Fruit fly (Drosophila melanogaster) whole organism, embryonic: Measurements from ENCODE around the gene Cep164.

ENCODE experiments used
- B-H1 ChIP-seq: fragments of 200-800 bp; sonication (Bioruptor generic); IDR thresholded peaks from 3 replicates; pipeline ENCODE4 v1.3.6; 2022; ENCODE audit warnings: missing biosample characterization, missing genetic modification characterization
- CG10147 ChIP-seq: fragments of 200-800 bp; sonication (Bioruptor generic); optimal IDR thresholded peaks from 2 replicates; lab custom pipeline; 2019; ENCODE audit warnings: missing biosample characterization, mild to moderate bottlenecking, missing genetic modification characterization, moderate library complexity
- CG10267 ChIP-seq: fragments of 200-800 bp; sonication (Bioruptor generic); optimal IDR thresholded peaks from 2 replicates; lab custom pipeline; 2018; ENCODE audit warnings: missing biosample characterization, mild to moderate bottlenecking, missing genetic modification characterization, moderate library complexity
- CG10431 ChIP-seq: fragments of 200-800 bp; sonication (Bioruptor generic); optimal IDR thresholded peaks from 3 replicates; lab custom pipeline; 2018; ENCODE audit warnings: missing biosample characterization, mild to moderate bottlenecking, missing genetic modification characterization
- CG10565 ChIP-seq: fragments of 200-800 bp; sonication (Bioruptor generic); optimal IDR thresholded peaks from 3 replicates; lab custom pipeline; 2016; ENCODE audit warnings: missing biosample characterization, mild to moderate bottlenecking, missing genetic modification characterization
- CG10979 ChIP-seq: fragments of 200-800 bp; sonication (Bioruptor generic); optimal IDR thresholded peaks from 2 replicates; lab custom pipeline; 2018; ENCODE audit warnings: missing biosample characterization, mild to moderate bottlenecking, missing genetic modification characterization, moderate library complexity
- CG1233 ChIP-seq: fragments of 200-800 bp; sonication (Bioruptor generic); optimal IDR thresholded peaks from 4 replicates; lab custom pipeline; 2018; ENCODE audit warnings: missing biosample characterization, mild to moderate bottlenecking, missing genetic modification characterization
- CG12942 ChIP-seq: fragments of 200-800 bp; sonication (Bioruptor generic); optimal IDR thresholded peaks from 3 replicates; lab custom pipeline; 2016; ENCODE audit warnings: missing biosample characterization, missing genetic modification characterization
- CG13287 ChIP-seq: fragments of 200-800 bp; sonication (Bioruptor generic); IDR thresholded peaks from 2 replicates; pipeline ENCODE4 v1.3.6; 2022; ENCODE audit warnings: missing biosample characterization, missing genetic modification characterization; ENCODE audit not compliant: partially characterized antibody
- CG14014 ChIP-seq: fragments of 200-800 bp; sonication (Bioruptor generic); IDR thresholded peaks from 2 replicates; pipeline ENCODE4 v1.3.6; 2022; ENCODE audit warnings: missing biosample characterization, missing genetic modification characterization
- CG14667 ChIP-seq: fragments of 200-800 bp; sonication (Bioruptor generic); IDR thresholded peaks from 2 replicates; pipeline ENCODE4 v1.3.6; 2022; ENCODE audit warnings: missing biosample characterization, missing genetic modification characterization
- CG14710 ChIP-seq: fragments of 200-800 bp; sonication (Bioruptor generic); optimal IDR thresholded peaks from 3 replicates; lab custom pipeline; 2019; ENCODE audit warnings: missing biosample characterization, mild to moderate bottlenecking, missing genetic modification characterization, moderate library complexity
- CG2116 ChIP-seq: fragments of 200-800 bp; sonication (Bioruptor generic); optimal IDR thresholded peaks from 3 replicates; lab custom pipeline; 2018; ENCODE audit warnings: missing biosample characterization, mild to moderate bottlenecking, missing genetic modification characterization
- CG2199 ChIP-seq: fragments of 200-800 bp; sonication (Bioruptor generic); IDR thresholded peaks from 3 replicates; pipeline ENCODE4 v1.3.6; 2022; ENCODE audit warnings: missing biosample characterization, missing genetic modification characterization
- CG2875 ChIP-seq: fragments of 200-800 bp; sonication (Bioruptor generic); optimal IDR thresholded peaks from 2 replicates; lab custom pipeline; 2017; ENCODE audit warnings: missing biosample characterization, mild to moderate bottlenecking, missing genetic modification characterization, missing genetic modification reagents
- CG31365 ChIP-seq: fragments of 200-800 bp; sonication (Bioruptor generic); optimal IDR thresholded peaks from 2 replicates; lab custom pipeline; 2018; ENCODE audit warnings: missing biosample characterization, mild to moderate bottlenecking, missing genetic modification characterization
- CG3163 ChIP-seq: fragments of 200-800 bp; sonication (Bioruptor generic); optimal IDR thresholded peaks from 3 replicates; lab custom pipeline; 2016; ENCODE audit warnings: missing biosample characterization, missing genetic modification characterization
- CG34376 ChIP-seq: fragments of 200-800 bp; sonication (Bioruptor generic); optimal IDR thresholded peaks from 2 replicates; lab custom pipeline; 2018; ENCODE audit warnings: missing biosample characterization, mild to moderate bottlenecking, missing genetic modification characterization
- CG7745 ChIP-seq: fragments of 200-800 bp; sonication (Bioruptor generic); optimal IDR thresholded peaks from 2 replicates; lab custom pipeline; 2018; ENCODE audit warnings: missing biosample characterization, mild to moderate bottlenecking, missing genetic modification characterization, moderate library complexity
- CkIIα-i1 ChIP-seq: fragments of 200-800 bp; sonication (Bioruptor generic); IDR thresholded peaks from 2 replicates; pipeline ENCODE4 v1.3.6; 2022; ENCODE audit warnings: missing biosample characterization, missing genetic modification characterization
- Deaf1 ChIP-seq: fragments of 200-800 bp; optimal IDR thresholded peaks from 3 replicates; lab custom pipeline; 2019; ENCODE audit warnings: missing biosample characterization, mild to moderate bottlenecking, missing genetic modification characterization, moderate library complexity
- Dfd ChIP-seq, 2 experiments: fragments of >200 bp; optimal IDR thresholded peaks; 2 replicates each; lab custom pipeline; 2017; ENCODE audit warnings: missing biosample characterization in 2 of 2, missing genetic modification characterization in 2 of 2
- Doc2 ChIP-seq: fragments of 200-800 bp; sonication (Bioruptor generic); IDR thresholded peaks from 2 replicates; pipeline ENCODE4 v1.3.6; 2022; ENCODE audit warnings: missing biosample characterization, missing genetic modification characterization
- Dp ChIP-seq: fragments of 200-800 bp; sonication (Bioruptor generic); optimal IDR thresholded peaks from 2 replicates; lab custom pipeline; 2018; ENCODE audit warnings: missing biosample characterization, mild to moderate bottlenecking, missing genetic modification characterization, moderate library complexity
- E2f1 ChIP-seq: fragments of 200-800 bp; sonication (Bioruptor generic); IDR thresholded peaks from 2 replicates; pipeline ENCODE4 v1.3.6; 2022; ENCODE audit warnings: missing biosample characterization, missing genetic modification characterization
- Eip74EF ChIP-seq, 2 experiments: fragments of 200-800 bp in 1 of 2; fragments of >200 bp in 1 of 2; sonication (Bioruptor generic) in 1 of 2; optimal IDR thresholded peaks; 2 replicates each; lab custom pipeline; 2017 to 2019; ENCODE audit warnings: missing biosample characterization in 2 of 2, missing genetic modification characterization in 2 of 2, mild to moderate bottlenecking in 1 of 2, moderate library complexity in 1 of 2
- Gug ChIP-seq: fragments of 200-800 bp; sonication (Bioruptor generic); IDR thresholded peaks from 4 replicates; pipeline ENCODE4 v1.3.6; 2022; ENCODE audit warnings: missing biosample characterization, missing genetic modification characterization
- HLH4C ChIP-seq: fragments of 200-800 bp; sonication (Bioruptor generic); IDR thresholded peaks from 3 replicates; pipeline ENCODE4 v1.3.6; 2022; ENCODE audit warnings: missing biosample characterization, missing genetic modification characterization; ENCODE audit not compliant: partially characterized antibody
- Hr78 ChIP-seq, 2 experiments: fragments of 200-800 bp in 1 of 2; fragments of >200 bp in 1 of 2; sonication (Bioruptor generic) in 1 of 2; optimal IDR thresholded peaks; 2 replicates each; lab custom pipeline; 2017 to 2019; ENCODE audit warnings: missing biosample characterization in 2 of 2, missing genetic modification characterization in 2 of 2, mild to moderate bottlenecking in 1 of 2, moderate library complexity in 1 of 2
- MESR4 ChIP-seq: fragments of 200-800 bp; sonication (Bioruptor generic); optimal IDR thresholded peaks from 2 replicates; lab custom pipeline; 2018; ENCODE audit warnings: missing biosample characterization, mild to moderate bottlenecking, missing genetic modification characterization, moderate library complexity
- NC2α ChIP-seq: fragments of 200-800 bp; sonication (Bioruptor generic); optimal IDR thresholded peaks from 2 replicates; lab custom pipeline; 2016; ENCODE audit warnings: missing biosample characterization, missing genetic modification characterization
- Optix ChIP-seq: fragments of 200-800 bp; sonication (Bioruptor generic); IDR thresholded peaks from 3 replicates; pipeline ENCODE4 v1.3.6; 2022; ENCODE audit warnings: missing biosample characterization, missing genetic modification characterization
- Usf ChIP-seq: fragments of 200-800 bp; sonication (Bioruptor generic); optimal IDR thresholded peaks from 2 replicates; lab custom pipeline; 2017; ENCODE audit warnings: missing genotype, missing biosample characterization, missing genetic modification characterization
- YL-1 ChIP-seq: fragments of 200-800 bp; sonication (Bioruptor generic); optimal IDR thresholded peaks from 3 replicates; lab custom pipeline; 2017; ENCODE audit warnings: missing biosample characterization, mild to moderate bottlenecking, missing genetic modification characterization
- ato ChIP-seq: fragments of 200-800 bp; sonication (Bioruptor generic); IDR thresholded peaks from 2 replicates; pipeline ENCODE4 v1.3.6; 2022; ENCODE audit warnings: missing biosample characterization, missing genetic modification characterization; ENCODE audit not compliant: partially characterized antibody
- bab2 ChIP-seq: fragments of 200-800 bp; sonication (Bioruptor generic); optimal IDR thresholded peaks from 2 replicates; lab custom pipeline; 2016; ENCODE audit warnings: missing biosample characterization, missing genetic modification characterization
- chm ChIP-seq: fragments of 200-800 bp; sonication (Bioruptor generic); IDR thresholded peaks from 2 replicates; pipeline ENCODE4 v1.3.6; 2022; ENCODE audit warnings: missing biosample characterization, missing genetic modification characterization
- fd102C ChIP-seq: fragments of 200-800 bp; sonication (Bioruptor generic); optimal IDR thresholded peaks from 2 replicates; lab custom pipeline; 2018; ENCODE audit warnings: missing biosample characterization, mild to moderate bottlenecking, missing genetic modification characterization, moderate library complexity
- hth ChIP-seq: fragments of >200 bp; optimal IDR thresholded peaks from 2 replicates; lab custom pipeline; 2017; ENCODE audit warnings: inconsistent platforms
- kay ChIP-seq: fragments of 200-800 bp; sonication (Bioruptor generic); optimal IDR thresholded peaks from 2 replicates; lab custom pipeline; 2016; ENCODE audit warnings: missing biosample characterization, missing genetic modification characterization
- ken ChIP-seq: fragments of 200-800 bp; sonication (Bioruptor generic); IDR thresholded peaks from 3 replicates; pipeline ENCODE4 v1.3.6; 2022; ENCODE audit warnings: missing biosample characterization, missing genetic modification characterization
- maf-S ChIP-seq: fragments of 200-800 bp; sonication (Bioruptor generic); optimal IDR thresholded peaks from 2 replicates; lab custom pipeline; 2016; ENCODE audit warnings: missing biosample characterization, missing genetic modification characterization
- mam ChIP-seq: fragments of 200-800 bp; sonication (Bioruptor generic); optimal IDR thresholded peaks from 3 replicates; lab custom pipeline; 2016; ENCODE audit warnings: missing biosample characterization, missing genetic modification characterization
- nom ChIP-seq: fragments of 200-800 bp; sonication (Bioruptor generic); optimal IDR thresholded peaks from 2 replicates; lab custom pipeline; 2017; ENCODE audit warnings: missing biosample characterization, missing genetic modification characterization, mild to moderate bottlenecking, moderate library complexity, missing genetic modification reagents
- p53 ChIP-seq: fragments of 200-800 bp; sonication (Bioruptor generic); optimal IDR thresholded peaks from 2 replicates; lab custom pipeline; 2016; ENCODE audit warnings: missing biosample characterization, missing genetic modification characterization
- sisA ChIP-seq: fragments of 200-800 bp; sonication (Bioruptor generic); IDR thresholded peaks from 2 replicates; pipeline ENCODE4 v1.3.6; 2022; ENCODE audit warnings: missing biosample characterization, missing genetic modification characterization
- slbo ChIP-seq: fragments of 200-800 bp; sonication (Bioruptor generic); IDR thresholded peaks from 2 replicates; pipeline ENCODE4 v1.3.6; 2022; ENCODE audit warnings: missing biosample characterization, missing genetic modification characterization
- sqz ChIP-seq: fragments of 200-800 bp; sonication (Bioruptor generic); optimal IDR thresholded peaks from 3 replicates; lab custom pipeline; 2018; ENCODE audit warnings: missing biosample characterization, mild to moderate bottlenecking, missing genetic modification characterization
- tx ChIP-seq: fragments of 200-800 bp; sonication (Bioruptor generic); optimal IDR thresholded peaks from 2 replicates; lab custom pipeline; 2016; ENCODE audit warnings: missing biosample characterization, missing genetic modification characterization
- unc-4 ChIP-seq: fragments of 200-800 bp; sonication (Bioruptor generic); IDR thresholded peaks from 2 replicates; pipeline ENCODE4 v1.3.6; 2022; ENCODE audit warnings: missing biosample characterization, missing genetic modification characterization; ENCODE audit not compliant: partially characterized antibody
- wdn ChIP-seq: fragments of 200-800 bp; sonication (Bioruptor generic); IDR thresholded peaks from 2 replicates; pipeline ENCODE4 v1.3.6; 2022; ENCODE audit warnings: missing biosample characterization, missing genetic modification characterization
- zen2 ChIP-seq: fragments of 200-800 bp; sonication (Bioruptor generic); IDR thresholded peaks from 3 replicates; pipeline ENCODE4 v1.3.6; 2022; ENCODE audit warnings: missing biosample characterization, missing genetic modification characterization; ENCODE audit not compliant: partially characterized antibody

Gene Cep164

dm6 chrX:16005066-16005465, 22.3 kb upstream of the Cep164 start:
- TF ChIP-seq CG3163 (no peak), CG14667 (GFP tag; lab: Robert Waterston, UW) (no peak), zen2 (GFP tag; lab: Robert Waterston, UW) (no peak), CG10979 (tag; lab: Kevin White, UChicago) (peak; percentile 7), CG13287 (GFP tag; lab: Robert Waterston, UW) (no peak), Dfd (GFP tag; optimal IDR thresholded peaks at IDR 0.05; lab: Kevin White, UChicago) (no peak), Usf (GFP tag; lab: Kevin White, UChicago) (no peak), CG10267 (tag; lab: Kevin White, UChicago) (no peak), CG10565 (no peak), Doc2 (GFP tag; lab: Robert Waterston, UW) (no peak), sqz (GFP tag; lab: Kevin White, UChicago) (peak; percentile 55), HLH4C (GFP tag; lab: Robert Waterston, UW) (no peak), bab2 (no peak), CG31365 (tag; lab: Kevin White, UChicago) (no peak), kay (GFP tag; lab: Kevin White, UChicago) (no peak), Gug (GFP tag; lab: Robert Waterston, UW) (no peak), CkIIα-i1 (GFP tag; lab: Robert Waterston, UW) (no peak), CG1233 (GFP tag; lab: Kevin White, UChicago) (no peak), ken (GFP tag; lab: Robert Waterston, UW) (no peak), tx (GFP tag; lab: Kevin White, UChicago) (no peak), CG12942 (GFP tag; lab: Kevin White, UChicago) (no peak), CG2116 (GFP tag; lab: Kevin White, UChicago) (no peak), wdn (GFP tag; lab: Robert Waterston, UW) (no peak), sisA (GFP tag; lab: Robert Waterston, UW) (no peak), Eip74EF (GFP tag; optimal IDR thresholded peaks at IDR 0.05; lab: Kevin White, UChicago) (no peak), CG2199 (peak; percentile 55; the same call in 2 of the 3 replicates), CG34376 (GFP tag; lab: Kevin White, UChicago) (peak; percentile 11), NC2α (GFP tag; lab: Kevin White, UChicago) (no peak), hth (lab: Kevin White, UChicago) (no peak), CG10147 (no peak), Hr78 (GFP tag; optimal IDR thresholded peaks at IDR 0.05; lab: Kevin White, UChicago) (no peak), B-H1 (no peak), slbo (no peak), nom (GFP tag; lab: Kevin White, UChicago) (peak; percentile 7), Optix (no peak), Deaf1 (tag; lab: Kevin White, UChicago) (peak; percentile 97), chm (no peak), MESR4 (GFP tag; lab: Kevin White, UChicago) (no peak), unc-4 (GFP tag; lab: Robert Waterston, UW) (no peak), maf-S (GFP tag; lab: Kevin White, UChicago) (no peak), CG7745 (tag; lab: Kevin White, UChicago) (no peak)

DNA sequence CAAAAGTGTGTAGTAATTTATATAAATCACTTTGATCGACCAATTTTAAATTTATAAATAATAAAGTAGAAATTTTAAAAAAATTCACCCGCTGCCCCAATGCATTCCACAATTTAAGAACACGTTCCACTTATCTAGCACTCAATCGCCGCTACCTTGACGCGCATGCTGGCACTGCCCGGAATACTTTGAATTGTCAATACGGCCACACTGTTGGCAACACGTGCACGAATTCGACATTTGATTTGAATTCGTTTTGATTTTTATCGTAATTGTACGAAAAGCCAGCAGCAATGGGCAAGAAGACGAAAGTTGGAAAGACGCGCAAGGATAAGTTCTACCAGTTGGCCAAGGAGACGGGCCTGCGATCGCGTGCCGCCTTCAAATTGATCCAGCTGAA, 14.1 kb upstream of the Cep164 start, which contains the start of gene CG8939:
CG8939 (plus strand) TSS at position 186 of the 400 bp plus-strand sequence.
- TF ChIP-seq CG10431 (GFP tag; lab: Kevin White, UChicago) (no peak), CG13287 (GFP tag; lab: Robert Waterston, UW) (peak; percentile 33; the same call in 1 of the 2 replicates), ato (GFP tag; lab: Robert Waterston, UW) (0 out of 2 replicates have a peak, but pooled peaks have one; percentile 7), CG2875 (no peak), fd102C (GFP tag; lab: Kevin White, UChicago) (no peak), Hr78 (GFP tag; optimal IDR thresholded peaks at IDR 0.05; lab: Kevin White, UChicago) (no peak), Dp (GFP tag; lab: Kevin White, UChicago) (peak; percentile 74), CG14014 (GFP tag; lab: Robert Waterston, UW) (no peak), CG14710 (tag; lab: Kevin White, UChicago) (peak; percentile 33), E2f1 (GFP tag; lab: Robert Waterston, UW) (no peak), CG1233 (GFP tag; lab: Kevin White, UChicago) (no peak), YL-1 (peak; percentile 84), p53 (GFP tag; lab: Kevin White, UChicago) (no peak), mam (no peak)
